Fruit fly (Drosophila melanogaster): Measurements from ENCODE around the gene CG9733.

DNA sequence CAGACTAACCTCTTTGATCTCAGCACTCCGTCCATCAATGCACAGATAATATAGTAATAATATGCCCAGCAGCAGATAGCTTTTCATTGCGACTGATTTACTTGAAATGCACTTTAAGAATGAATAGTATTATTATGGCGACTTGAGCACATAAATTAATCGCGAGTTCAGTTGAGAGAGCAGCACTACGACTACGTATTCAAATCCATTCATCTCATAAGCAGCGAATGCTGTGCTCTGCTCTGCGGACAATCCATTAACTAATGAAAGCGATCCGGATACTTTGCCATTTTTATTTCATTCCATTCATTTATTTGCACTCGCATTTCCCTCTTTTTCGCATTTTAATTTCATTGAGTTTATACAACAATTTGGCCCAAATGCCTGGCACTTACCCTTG, 8.9 kb downstream of the CG9733 start, which contains the start of gene CG43448:
- TF ChIP-seq CTCF (optimal IDR thresholded peaks at IDR 0.05) (no peak), CG8478 (optimal IDR thresholded peaks at IDR 0.05) (no peak)
